Worm (Caenorhabditis elegans) whole organism, late embryonic: ENCODE measurements around the gene lips-3.

Experiments used
- K02D7.2 ChIP-seq: sonication (generic microtip); optimal IDR thresholded peaks from 2 replicates; lab custom pipeline; 2017; ENCODE audit warnings: mild to moderate bottlenecking, missing genetic modification characterization, missing compliant biosample characterization
- K09A11.1 ChIP-seq: sonication (generic microtip); optimal IDR thresholded peaks from 2 replicates; lab custom pipeline; 2017; ENCODE audit warnings: antibody characterized with exemption, mild to moderate bottlenecking, missing genetic modification characterization, missing compliant biosample characterization; ENCODE audit not compliant: insufficient read depth
- ahr-1 ChIP-seq: sonication (generic microtip); optimal IDR thresholded peaks from 2 replicates; lab custom pipeline; 2016; ENCODE audit warnings: missing genetic modification characterization, missing compliant biosample characterization
- ceh-14 ChIP-seq: sonication (generic microtip); optimal IDR thresholded peaks from 2 replicates; lab custom pipeline; 2016; ENCODE audit warnings: missing genotype, missing genetic modification characterization, missing compliant biosample characterization
- ceh-18 ChIP-seq: sonication (generic microtip); optimal IDR thresholded peaks from 2 replicates; lab custom pipeline; 2016; ENCODE audit warnings: missing genetic modification characterization, missing compliant biosample characterization
- ceh-19 ChIP-seq: fragments of 200-800 bp; sonication (Bioruptor generic); optimal IDR thresholded peaks from 2 replicates; lab custom pipeline; 2018; ENCODE audit warnings: mild to moderate bottlenecking, missing genetic modification characterization, missing compliant biosample characterization
- ceh-2 ChIP-seq: sonication (generic microtip); optimal IDR thresholded peaks from 2 replicates; lab custom pipeline; 2016; ENCODE audit warnings: missing genotype, missing genetic modification characterization, missing compliant biosample characterization
- ceh-24 ChIP-seq: sonication (generic microtip); optimal IDR thresholded peaks from 2 replicates; lab custom pipeline; 2016; ENCODE audit warnings: mild to moderate bottlenecking, missing genetic modification characterization, missing compliant biosample characterization
- ceh-30 ChIP-seq: fragments of 150-350 bp; optimal IDR thresholded peaks from 2 replicates; lab custom pipeline; 2014; ENCODE audit warnings: missing biosample characterization, missing genetic modification characterization
- ceh-31 ChIP-seq: sonication (generic microtip); optimal IDR thresholded peaks from 2 replicates; lab custom pipeline; 2016; ENCODE audit warnings: missing genetic modification characterization, missing compliant biosample characterization
- ceh-34 ChIP-seq: sonication (generic microtip); optimal IDR thresholded peaks from 2 replicates; lab custom pipeline; 2016; ENCODE audit warnings: mild to moderate bottlenecking, missing genetic modification characterization, missing compliant biosample characterization
- ceh-45 ChIP-seq: fragments of 200-800 bp; sonication (Bioruptor generic); IDR thresholded peaks from 2 replicates; pipeline ENCODE4 v1.3.6; 2022; ENCODE audit warnings: missing genetic modification reagents, missing genetic modification characterization, missing compliant biosample characterization
- ceh-6 ChIP-seq: fragments of 200-800 bp; sonication (Bioruptor generic); optimal IDR thresholded peaks from 2 replicates; lab custom pipeline; 2018; ENCODE audit warnings: mild to moderate bottlenecking, missing genetic modification characterization, missing compliant biosample characterization
- che-1 ChIP-seq: sonication (generic microtip); optimal IDR thresholded peaks from 2 replicates; lab custom pipeline; 2016; ENCODE audit warnings: mild to moderate bottlenecking, missing genetic modification characterization, missing compliant biosample characterization
- dmd-4 ChIP-seq: sonication (generic microtip); optimal IDR thresholded peaks from 2 replicates; lab custom pipeline; 2016; ENCODE audit warnings: borderline replicate concordance, missing genetic modification characterization, missing compliant biosample characterization
- dve-1 ChIP-seq: sonication (generic microtip); optimal IDR thresholded peaks from 2 replicates; lab custom pipeline; 2017; ENCODE audit warnings: antibody characterized with exemption, mild to moderate bottlenecking, missing genetic modification characterization, missing compliant biosample characterization
- elt-2 ChIP-seq: sonication (generic microtip); optimal IDR thresholded peaks from 2 replicates; lab custom pipeline; 2016; ENCODE audit warnings: missing genetic modification reagents, missing genetic modification characterization, missing compliant biosample characterization
- ets-4 ChIP-seq: sonication (generic microtip); optimal IDR thresholded peaks from 2 replicates; lab custom pipeline; 2016; ENCODE audit warnings: missing genetic modification characterization, missing compliant biosample characterization
- fax-1 ChIP-seq: sonication (generic microtip); optimal IDR thresholded peaks from 2 replicates; lab custom pipeline; 2016; ENCODE audit warnings: missing genotype, missing genetic modification characterization, missing compliant biosample characterization
- fkh-10 ChIP-seq: fragments of 150-350 bp; optimal IDR thresholded peaks from 2 replicates; lab custom pipeline; 2014; ENCODE audit warnings: missing biosample characterization, missing genetic modification reagents, missing genetic modification characterization
- gmeb-2 ChIP-seq: sonication (generic microtip); optimal IDR thresholded peaks from 2 replicates; lab custom pipeline; 2016; ENCODE audit warnings: missing genetic modification characterization, inconsistent platforms, missing compliant biosample characterization
- hlh-15 ChIP-seq: sonication (generic microtip); optimal IDR thresholded peaks from 2 replicates; lab custom pipeline; 2016; ENCODE audit warnings: missing genetic modification characterization, missing compliant biosample characterization
- hlh-30 ChIP-seq: sonication (generic microtip); optimal IDR thresholded peaks from 2 replicates; lab custom pipeline; 2017; ENCODE audit warnings: antibody characterized with exemption, missing genetic modification characterization, missing compliant biosample characterization; ENCODE audit not compliant: insufficient read depth
- lim-6 ChIP-seq: sonication (generic microtip); optimal IDR thresholded peaks from 2 replicates; lab custom pipeline; 2016; ENCODE audit warnings: missing genetic modification characterization, missing compliant biosample characterization
- madf-2 ChIP-seq: sonication (generic microtip); optimal IDR thresholded peaks from 2 replicates; lab custom pipeline; 2017; ENCODE audit warnings: missing genetic modification characterization, missing compliant biosample characterization
- mec-3 ChIP-seq: sonication (generic microtip); optimal IDR thresholded peaks from 2 replicates; lab custom pipeline; 2016; ENCODE audit warnings: borderline replicate concordance, missing genetic modification characterization, missing compliant biosample characterization
- nfya-1 ChIP-seq: sonication (generic microtip); optimal IDR thresholded peaks from 2 replicates; lab custom pipeline; 2017; ENCODE audit warnings: missing genetic modification characterization, mild to moderate bottlenecking, missing compliant biosample characterization, antibody characterized with exemption, moderate library complexity
- odd-2 ChIP-seq: sonication (generic microtip); optimal IDR thresholded peaks from 2 replicates; lab custom pipeline; 2017; ENCODE audit warnings: antibody characterized with exemption, mild to moderate bottlenecking, missing genetic modification characterization, missing compliant biosample characterization
- pha-4 ChIP-seq: fragments of 150-350 bp; optimal IDR thresholded peaks from 2 replicates; lab custom pipeline; 2018; ENCODE audit warnings: missing biosample characterization, missing genetic modification reagents, missing genetic modification characterization
- ref-2 ChIP-seq: sonication (generic microtip); optimal IDR thresholded peaks from 2 replicates; lab custom pipeline; 2016; ENCODE audit warnings: missing genetic modification characterization, missing compliant biosample characterization
- sox-4 ChIP-seq: sonication (generic microtip); optimal IDR thresholded peaks from 2 replicates; lab custom pipeline; 2017; ENCODE audit warnings: mild to moderate bottlenecking, missing genetic modification characterization, inconsistent platforms, missing compliant biosample characterization
- syd-9 ChIP-seq: sonication (generic microtip); optimal IDR thresholded peaks from 2 replicates; lab custom pipeline; 2016; ENCODE audit warnings: mild to moderate bottlenecking, missing genetic modification characterization, moderate library complexity, missing compliant biosample characterization
- tbx-2 ChIP-seq: sonication (generic microtip); optimal IDR thresholded peaks from 2 replicates; lab custom pipeline; 2016; ENCODE audit warnings: missing genetic modification characterization, missing compliant biosample characterization
- tbx-7 ChIP-seq: sonication (generic microtip); optimal IDR thresholded peaks from 2 replicates; lab custom pipeline; 2016; ENCODE audit warnings: missing genotype, missing genetic modification characterization, missing compliant biosample characterization
- ttx-3 ChIP-seq: sonication (generic microtip); optimal IDR thresholded peaks from 2 replicates; lab custom pipeline; 2016; ENCODE audit warnings: missing genetic modification reagents, missing genetic modification characterization, missing compliant biosample characterization
- unc-42 ChIP-seq: sonication (generic microtip); optimal IDR thresholded peaks from 2 replicates; lab custom pipeline; 2016; ENCODE audit warnings: missing genotype, missing genetic modification characterization, missing compliant biosample characterization
- unc-55 ChIP-seq: sonication (generic microtip); optimal IDR thresholded peaks from 2 replicates; lab custom pipeline; 2017; ENCODE audit warnings: missing biosample characterization, missing genetic modification reagents, missing genetic modification characterization
- unc-86 ChIP-seq: sonication (generic microtip); optimal IDR thresholded peaks from 2 replicates; lab custom pipeline; 2016; ENCODE audit warnings: missing genetic modification characterization, missing compliant biosample characterization
- zip-5 ChIP-seq: sonication (generic microtip); optimal IDR thresholded peaks from 2 replicates; lab custom pipeline; 2016; ENCODE audit warnings: missing genetic modification characterization, missing compliant biosample characterization
- ztf-16 ChIP-seq: sonication (generic microtip); optimal IDR thresholded peaks from 2 replicates; lab custom pipeline; 2017; ENCODE audit warnings: missing genetic modification characterization, missing compliant biosample characterization

Gene lips-3

DNA sequence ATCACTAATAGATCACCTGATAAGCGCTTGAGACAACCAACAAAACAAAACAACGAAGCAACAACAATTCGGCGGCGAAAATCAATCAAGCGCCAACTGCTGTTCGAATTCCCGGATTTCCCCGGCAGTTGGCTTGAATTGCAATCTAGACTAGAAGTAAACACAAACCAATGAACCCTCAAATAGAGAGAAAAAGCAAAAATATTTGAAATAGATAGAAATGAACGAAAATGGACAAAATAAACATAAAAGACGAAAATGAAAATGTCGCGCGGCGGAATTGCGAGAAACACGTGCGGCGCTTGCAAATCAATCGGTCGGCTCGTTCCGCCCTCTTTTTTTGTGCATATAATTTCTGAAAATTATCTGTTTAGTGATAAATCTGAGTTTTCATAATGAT is 47.9 kb upstream of the lips-3 start, which contains the start of gene idhg-1 (continued):
- TF ChIP-seq tbx-7 (tag; lab: Kevin White, UChicago) (peak; percentile 83), ceh-18 (tag; lab: Kevin White, UChicago) (peak; percentile 90), ceh-14 (peak; percentile 99), madf-2 (tag; lab: Kevin White, UChicago) (peak; percentile 94), gmeb-2 (tag; lab: Kevin White, UChicago) (peak; percentile 93), dmd-4 (tag; lab: Kevin White, UChicago) (peak; percentile 94), ceh-30 (tag; lab: Kevin White, UChicago) (peak; percentile 48), unc-55 (no peak), lim-6 (tag; lab: Kevin White, UChicago) (peak; percentile 95), K02D7.2 (tag; lab: Kevin White, UChicago) (peak; percentile 90), ceh-6 (GFP tag; lab: Kevin White, UChicago) (peak; percentile 87), mec-3 (peak; percentile 91), hlh-30 (tag; lab: Kevin White, UChicago) (peak; percentile 68), fkh-10 (GFP tag; lab: Kevin White, UChicago) (peak; percentile 90), ceh-19 (GFP tag; lab: Kevin White, UChicago) (peak; percentile 96), ceh-24 (peak; percentile 94), zip-5 (peak; percentile 94), syd-9 (tag; lab: Kevin White, UChicago) (peak; percentile 98), sox-4 (tag; lab: Kevin White, UChicago) (peak; percentile 98), fax-1 (peak; percentile 97), che-1 (tag; lab: Kevin White, UChicago) (peak; percentile 91), ceh-2 (tag; lab: Kevin White, UChicago) (peak; percentile 98), tbx-2 (tag; lab: Kevin White, UChicago) (peak; percentile 99), hlh-15 (tag; lab: Kevin White, UChicago) (peak; percentile 97), ztf-16 (tag; lab: Kevin White, UChicago) (peak; percentile 95)

- peak; percentile 41 for TF ChIP-seq unc-42 (tag; lab: Kevin White, UChicago)
- TF ChIP-seq unc-86 (tag; lab: Kevin White, UChicago): peak; percentile 20
- no peak for TF ChIP-seq ahr-1 (tag; lab: Kevin White, UChicago)
- no peak for TF ChIP-seq ets-4 (tag; lab: Kevin White, UChicago)
- TF ChIP-seq unc-55: no peak
- TF ChIP-seq pha-4: no peak
- no peak for TF ChIP-seq odd-2 (tag; lab: Kevin White, UChicago)
- peak; percentile 44 for TF ChIP-seq ref-2 (tag; lab: Kevin White, UChicago)
- TF ChIP-seq ttx-3 (tag; lab: Kevin White, UChicago): no peak
- no peak for TF ChIP-seq ceh-6 (GFP tag; lab: Kevin White, UChicago)
- no peak for TF ChIP-seq ceh-18 (tag; lab: Kevin White, UChicago)
- TF ChIP-seq ztf-16 (tag; lab: Kevin White, UChicago): no peak
- peak; percentile 59 for TF ChIP-seq ceh-31
- TF ChIP-seq nfya-1 (tag; lab: Kevin White, UChicago): peak; percentile 28
- TF ChIP-seq ceh-45 (GFP tag; lab: Robert Waterston, UW): no peak
- TF ChIP-seq dve-1 (tag; lab: Kevin White, UChicago): no peak
- peak; percentile 38 for TF ChIP-seq elt-2 (tag; lab: Kevin White, UChicago)
- TF ChIP-seq ceh-14: no peak
Observed at ce11 chrIII:4578385-4578903, 37.9 kb upstream of the lips-3 start, which contains the start of the genes sel-5 and wdr-48. TSS of gene sel-5 (minus strand) at chrIII:4578437. TSS of gene wdr-48 (plus strand) at chrIII:4578853.

DNA sequence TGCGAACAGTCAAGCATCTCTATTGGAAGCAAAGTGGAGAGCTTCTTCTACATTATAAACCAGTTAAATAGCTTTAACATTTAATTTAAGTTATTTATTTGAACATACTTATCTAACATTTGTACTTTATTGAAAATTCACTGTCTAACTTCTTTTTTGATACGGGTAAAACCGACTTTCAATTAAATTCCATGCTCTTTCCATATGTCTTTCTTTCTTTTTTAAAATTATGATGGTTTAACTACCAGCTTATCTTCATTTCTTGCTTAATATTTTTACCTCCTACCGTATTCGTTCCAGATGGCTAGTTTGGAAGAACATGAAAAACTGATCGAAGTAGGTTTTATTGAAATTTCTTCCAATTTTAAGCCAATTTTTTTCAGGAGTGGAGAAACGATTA is 34.8 kb upstream of the lips-3 start, which contains the start of gene F35G12.12:
F35G12.12 (plus strand) TSS at position 301 of the 400 bp plus-strand sequence.
- TF ChIP-seq ceh-14 (no peak), K09A11.1 (tag; lab: Kevin White, UChicago) (no peak), ceh-34 (tag; lab: Kevin White, UChicago) (no peak)
- TF ChIP-seq, all 69 proteins: peak for 0
